Fruit fly (Drosophila melanogaster): ENCODE results near the gene ATPsynbetaL.

Gene ATPsynbetaL

dm6 chr3L:16054095-16054494 is 43.5 kb upstream of the ATPsynbetaL start (continued):
- TF ChIP-seq Sox102F (GFP tag; optimal IDR thresholded peaks at IDR 0.05) (peak; percentile 72), CG7745 (tag; optimal IDR thresholded peaks at IDR 0.05) (no peak), CG16779 (GFP tag; IDR thresholded peaks at IDR 0.05) (no peak), CG10209 (GFP tag; optimal IDR thresholded peaks at IDR 0.05) (peak; percentile 13), dimm (GFP tag; IDR thresholded peaks at IDR 0.05) (no peak), phol (tag; optimal IDR thresholded peaks at IDR 0.05) (peak; percentile 68), wdn (GFP tag; IDR thresholded peaks at IDR 0.05) (no peak), seq (GFP tag; IDR thresholded peaks at IDR 0.05) (0 out of 2 replicates have a peak, but pooled peaks have one; percentile 16), CG3407 (GFP tag; optimal IDR thresholded peaks at IDR 0.05) (peak; percentile 14), Asciz (GFP tag; optimal IDR thresholded peaks at IDR 0.05) (peak; percentile 61), CG4820 (GFP tag; optimal IDR thresholded peaks at IDR 0.05) (peak; percentile 13), ro (GFP tag; IDR thresholded peaks at IDR 0.05) (no peak), CG5245 (GFP tag; optimal IDR thresholded peaks at IDR 0.05) (peak; percentile 8), row (GFP tag; IDR thresholded peaks at IDR 0.05) (peak; percentile 40; the same call in 2 of the 3 replicates), CG2116 (GFP tag; optimal IDR thresholded peaks at IDR 0.05) (no peak), CG6813 (GFP tag; optimal IDR thresholded peaks at IDR 0.05) (no peak), Fer3 (tag; optimal IDR thresholded peaks at IDR 0.05) (peak; percentile 31), CG1024 (GFP tag; IDR thresholded peaks at IDR 0.05) (0 out of 2 replicates have a peak, but pooled peaks have one; percentile 21), CG4404 (GFP tag; IDR thresholded peaks at IDR 0.05) (no peak), CG18599 (GFP tag; optimal IDR thresholded peaks at IDR 0.05) (peak; percentile 36), ci (GFP tag; IDR thresholded peaks at IDR 0.05) (0 out of 3 replicates have a peak, but pooled peaks have one; percentile 53), CG17359 (tag; optimal IDR thresholded peaks at IDR 0.05) (peak; percentile 24), Kr (GFP tag; optimal IDR thresholded peaks at IDR 0.05) (no peak), Optix (GFP tag; IDR thresholded peaks at IDR 0.05) (0 out of 3 replicates have a peak, but pooled peaks have one; percentile 18), BtbVII (GFP tag; optimal IDR thresholded peaks at IDR 0.05) (peak; percentile 45), CG12219 (GFP tag; optimal IDR thresholded peaks at IDR 0.05) (no peak), CG11695 (GFP tag; IDR thresholded peaks at IDR 0.05) (peak; percentile 64), dmrt11E (tag; optimal IDR thresholded peaks at IDR 0.05) (peak; percentile 15), Fer1 (GFP tag; optimal IDR thresholded peaks at IDR 0.05) (peak; percentile 37), ind (GFP tag; optimal IDR thresholded peaks at IDR 0.05) (peak; percentile 21), CG7357 (GFP tag; IDR thresholded peaks at IDR 0.05) (no peak), sc (optimal IDR thresholded peaks at IDR 0.05) (no peak), sc (GFP tag; optimal IDR thresholded peaks at IDR 0.05) (peak; percentile 13), CG12236 (GFP tag; optimal IDR thresholded peaks at IDR 0.05) (no peak), Lpt (GFP tag; optimal IDR thresholded peaks at IDR 0.05) (no peak), Atf6 (GFP tag; IDR thresholded peaks at IDR 0.05) (peak; percentile 11; the same call in 1 of the 2 replicates), HLH3B (GFP tag; IDR thresholded peaks at IDR 0.05) (peak; percentile 18; the same call in 1 of the 2 replicates), Sox100B (GFP tag; optimal IDR thresholded peaks at IDR 0.05) (peak; percentile 53), Six4 (GFP tag; optimal IDR thresholded peaks at IDR 0.05) (peak; percentile 14), usp (GFP tag; optimal IDR thresholded peaks at IDR 0.05) (no peak), ewg (GFP tag; optimal IDR thresholded peaks at IDR 0.05) (peak; percentile 46), CG10147 (GFP tag; optimal IDR thresholded peaks at IDR 0.05) (peak; percentile 38), Jarid2 (GFP tag; optimal IDR thresholded peaks at IDR 0.05) (no peak), CG5953 (GFP tag; IDR thresholded peaks at IDR 0.05) (no peak), Poxn (GFP tag; IDR thresholded peaks at IDR 0.05) (no peak), CTCF (GFP tag; optimal IDR thresholded peaks at IDR 0.05) (no peak), CG2129 (GFP tag; IDR thresholded peaks at IDR 0.05; ENCODE audit: partially characterized antibody) (no peak), tio (GFP tag; optimal IDR thresholded peaks at IDR 0.05) (peak; percentile 14), CG17385 (GFP tag; optimal IDR thresholded peaks at IDR 0.05) (peak; percentile 31), CG2120 (GFP tag; optimal IDR thresholded peaks at IDR 0.05) (peak; percentile 10), cwo (GFP tag; optimal IDR thresholded peaks at IDR 0.05) (peak; percentile 34), jing (GFP tag; optimal IDR thresholded peaks at IDR 0.05) (peak; percentile 26)

Measured in whole organism, embryonic.